Worm (Caenorhabditis elegans): Measurements from ENCODE around the gene R11G11.16.

- no peak for TF ChIP-seq ztf-4 (tag; optimal IDR thresholded peaks at IDR 0.05)
- no peak for TF ChIP-seq ceh-16 (tag; optimal IDR thresholded peaks at IDR 0.05)
- TF ChIP-seq gmeb-1 (tag; optimal IDR thresholded peaks at IDR 0.05), result no peak
- no peak for TF ChIP-seq egl-27 (tag; optimal IDR thresholded peaks at IDR 0.05)
- no peak for TF ChIP-seq unc-55 (GFP tag; optimal IDR thresholded peaks at IDR 0.05)
- no peak for TF ChIP-seq nhr-77 (tag; optimal IDR thresholded peaks at IDR 0.05)
- no peak for TF ChIP-seq lin-13 (GFP tag; optimal IDR thresholded peaks at IDR 0.05)
- no peak for TF ChIP-seq zag-1 (tag; optimal IDR thresholded peaks at IDR 0.05)
- no peak for TF ChIP-seq lin-39 (tag; optimal IDR thresholded peaks at IDR 0.05)
These were observed 45.9 kb downstream of the R11G11.16 start for ce11 chrV:479046-479445.

All from whole organism, L2 larva.